Worm (Caenorhabditis elegans): ENCODE measurements around the gene apc-10.

DNA sequence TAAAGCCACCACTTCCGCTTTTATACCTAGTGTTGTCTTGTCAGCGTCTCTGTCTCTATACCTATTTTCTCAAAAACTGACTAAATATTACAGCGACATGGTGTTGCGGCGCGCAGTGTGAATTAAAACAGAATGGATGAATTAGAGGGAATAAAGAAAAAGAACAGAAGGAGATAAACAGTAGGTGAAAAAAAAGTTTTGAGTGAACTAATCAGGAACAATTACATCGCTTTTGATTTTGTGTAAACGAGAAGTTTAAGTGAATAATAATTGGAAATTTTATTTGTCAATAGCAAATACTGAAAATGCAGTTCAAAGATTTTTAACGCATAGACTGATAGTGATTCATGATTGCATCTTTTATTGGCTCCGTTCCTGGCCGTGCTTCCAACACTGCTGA, 1.1 kb downstream of the apc-10 start, which contains the start of gene col-12:
- no peak for TF ChIP-seq aha-1 (tag)
- no peak for TF ChIP-seq egl-27 (tag; optimal IDR thresholded peaks at IDR 0.05)
- TF ChIP-seq snpc-4 (tag; optimal IDR thresholded peaks at IDR 0.05): no peak
- no peak for TF ChIP-seq pqm-1 (tag; optimal IDR thresholded peaks at IDR 0.05)
- no peak for TF ChIP-seq zag-1 (tag; optimal IDR thresholded peaks at IDR 0.05)
